Worm (Caenorhabditis elegans): Measurements from ENCODE around the gene C25D7.15.

- TF ChIP-seq mdl-1 (tag; optimal IDR thresholded peaks at IDR 0.05) (no peak), unc-62 (GFP tag; optimal IDR thresholded peaks at IDR 0.05) (no peak), elt-1 (tag; optimal IDR thresholded peaks at IDR 0.05) (no peak), fos-1 (tag; optimal IDR thresholded peaks at IDR 0.05) (no peak), zag-1 (tag; optimal IDR thresholded peaks at IDR 0.05) (no peak), ama-1 (optimal IDR thresholded peaks at IDR 0.05) (no peak), crh-2 (tag; optimal IDR thresholded peaks at IDR 0.05) (no peak), nhr-11 (tag; optimal IDR thresholded peaks at IDR 0.05) (no peak), lin-39 (tag; optimal IDR thresholded peaks at IDR 0.05) (no peak)
Observed at ce11 chrV:15013328-15013727, 46.3 kb upstream of the C25D7.15 start.
